Fruit fly (Drosophila melanogaster) whole organism, prepupa: ENCODE measurements around the gene Polr1D.

ENCODE experiments used
- Blimp-1 ChIP-seq: fragments of 200-800 bp; sonication (Bioruptor generic); optimal IDR thresholded peaks from 3 replicates; lab custom pipeline; 2017; ENCODE audit warnings: missing biosample characterization, missing genetic modification characterization, mild to moderate bottlenecking, moderate library complexity, missing genetic modification reagents
- CG1621 ChIP-seq: fragments of 200-800 bp; sonication (Bioruptor generic); optimal IDR thresholded peaks from 3 replicates; lab custom pipeline; 2018; ENCODE audit warnings: missing biosample characterization, mild to moderate bottlenecking, missing genetic modification characterization
- CG16779 ChIP-seq: fragments of 200-800 bp; sonication (Bioruptor generic); optimal IDR thresholded peaks from 3 replicates; lab custom pipeline; 2017; ENCODE audit warnings: missing biosample characterization, mild to moderate bottlenecking, missing genetic modification characterization
- CG6808 ChIP-seq: fragments of 200-800 bp; sonication (Bioruptor generic); optimal IDR thresholded peaks from 3 replicates; lab custom pipeline; 2017; ENCODE audit warnings: missing biosample characterization, missing genetic modification characterization, mild to moderate bottlenecking, moderate library complexity, missing genetic modification reagents
- Eip75B ChIP-seq: fragments of 200-800 bp; sonication (Bioruptor generic); optimal IDR thresholded peaks from 3 replicates; lab custom pipeline; 2016; ENCODE audit warnings: missing biosample characterization, missing genetic modification characterization
- Gug ChIP-seq: fragments of 200-800 bp; sonication (Bioruptor generic); IDR thresholded peaks from 2 replicates; pipeline ENCODE4 v1.3.6; 2022; ENCODE audit warnings: missing biosample characterization, missing genetic modification characterization
- OdsH ChIP-seq: fragments of 200-800 bp; sonication (Bioruptor generic); optimal IDR thresholded peaks from 3 replicates; lab custom pipeline; 2016; ENCODE audit warnings: missing biosample characterization, missing genetic modification characterization
- Sox102F ChIP-seq: fragments of 200-800 bp; sonication (Bioruptor generic); optimal IDR thresholded peaks from 2 replicates; lab custom pipeline; 2016; ENCODE audit warnings: missing biosample characterization, mild to moderate bottlenecking, missing genetic modification characterization
- achi ChIP-seq: fragments of 200-800 bp; sonication (Bioruptor generic); optimal IDR thresholded peaks from 3 replicates; lab custom pipeline; 2016; ENCODE audit warnings: missing biosample characterization, missing genetic modification characterization
- cyc ChIP-seq: fragments of 200-800 bp; sonication (Bioruptor generic); optimal IDR thresholded peaks from 3 replicates; lab custom pipeline; 2016; ENCODE audit warnings: missing biosample characterization, missing genetic modification characterization
- eg ChIP-seq: fragments of 200-800 bp; sonication (Bioruptor generic); IDR thresholded peaks from 3 replicates; pipeline ENCODE4 v1.3.6; 2022; ENCODE audit warnings: missing biosample characterization, missing genetic modification characterization
- net ChIP-seq: fragments of 200-800 bp; sonication (Bioruptor generic); optimal IDR thresholded peaks from 3 replicates; lab custom pipeline; 2016; ENCODE audit warnings: missing biosample characterization, missing genetic modification characterization
- salr ChIP-seq, 2 experiments: fragments of 200-800 bp; sonication (Bioruptor generic); optimal IDR thresholded peaks; 3 replicates each; lab custom pipeline; 2016 to 2018; ENCODE audit warnings: missing biosample characterization in 2 of 2, missing genetic modification characterization in 2 of 2, mild to moderate bottlenecking in 1 of 2

DNA sequence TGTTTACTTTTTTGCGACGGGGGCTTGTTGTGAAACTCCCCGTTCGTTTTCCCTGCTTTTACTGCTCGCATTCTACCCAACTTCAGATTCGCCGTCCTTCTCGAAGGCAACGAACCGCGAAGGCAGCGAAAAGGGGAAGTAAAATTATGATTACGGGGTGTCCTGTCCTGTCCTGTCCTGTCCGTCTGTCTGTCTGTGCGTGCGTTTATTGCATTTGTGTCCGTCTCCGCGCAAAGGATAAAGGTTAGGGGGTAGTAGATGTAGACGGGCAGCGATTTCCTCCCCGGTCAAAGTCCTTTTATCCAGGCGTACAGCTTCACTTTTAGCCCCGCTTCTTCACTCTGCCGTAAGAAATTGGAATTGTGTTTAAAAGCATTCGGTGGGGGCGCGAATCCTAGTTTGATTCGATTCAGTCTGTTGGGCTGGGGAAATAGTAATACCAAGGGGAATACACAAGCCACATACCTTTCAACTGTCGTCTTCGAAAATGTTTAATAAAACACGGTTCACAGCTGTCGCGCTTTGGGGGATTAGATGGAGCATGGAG lies 32.2 kb upstream of the Polr1D start:
- TF ChIP-seq Sox102F: no peak
- TF ChIP-seq achi: no peak
- TF ChIP-seq CG6808: no peak
- TF ChIP-seq Blimp-1 (GFP tag; lab: Kevin White, UChicago): no peak
- no peak for TF ChIP-seq eg (GFP tag; lab: Robert Waterston, UW)
- no peak for TF ChIP-seq CG16779 (tag; lab: Kevin White, UChicago)
- TF ChIP-seq cyc (GFP tag; lab: Kevin White, UChicago): no peak
- TF ChIP-seq OdsH (GFP tag; lab: Kevin White, UChicago): no peak
- no peak for TF ChIP-seq net
- no peak for TF ChIP-seq Gug
- no peak for TF ChIP-seq CG1621 (tag; lab: Kevin White, UChicago)
- TF ChIP-seq salr (GFP tag; optimal IDR thresholded peaks at IDR 0.05; lab: Kevin White, UChicago): no peak
- TF ChIP-seq Eip75B (GFP tag; lab: Kevin White, UChicago): no peak
